Fruit fly (Drosophila melanogaster) whole organism, embryonic: ENCODE results near the gene Hsp67Ba.

ENCODE experiments used
- Aef1 ChIP-seq: fragments of 200-800 bp; sonication (Bioruptor generic); IDR thresholded peaks from 3 replicates; pipeline ENCODE4 v1.3.6; 2022; ENCODE audit warnings: missing biosample characterization, missing genetic modification characterization
- Atf-2 ChIP-seq: fragments of 200-800 bp; sonication (Bioruptor generic); optimal IDR thresholded peaks from 2 replicates; lab custom pipeline; 2016; ENCODE audit warnings: missing biosample characterization, missing genetic modification characterization
- CG10147 ChIP-seq: fragments of 200-800 bp; sonication (Bioruptor generic); optimal IDR thresholded peaks from 2 replicates; lab custom pipeline; 2019; ENCODE audit warnings: missing biosample characterization, mild to moderate bottlenecking, missing genetic modification characterization, moderate library complexity
- CG10543 ChIP-seq: fragments of 200-800 bp; sonication (Bioruptor generic); optimal IDR thresholded peaks from 3 replicates; lab custom pipeline; 2017; ENCODE audit warnings: missing biosample characterization, mild to moderate bottlenecking, missing genetic modification characterization, moderate library complexity
- CG10654 ChIP-seq: fragments of 200-800 bp; sonication (Bioruptor generic); optimal IDR thresholded peaks from 2 replicates; lab custom pipeline; 2016; ENCODE audit warnings: missing biosample characterization, missing genetic modification characterization
- CG13296 ChIP-seq: fragments of 200-800 bp; sonication (Bioruptor generic); optimal IDR thresholded peaks from 3 replicates; lab custom pipeline; 2018; ENCODE audit warnings: missing biosample characterization, mild to moderate bottlenecking, missing genetic modification characterization
- CG14965 ChIP-seq: fragments of 200-800 bp; sonication (Bioruptor generic); optimal IDR thresholded peaks from 2 replicates; lab custom pipeline; 2016; ENCODE audit warnings: missing biosample characterization, missing genetic modification characterization, borderline replicate concordance
- CG15011 ChIP-seq: fragments of 200-800 bp; sonication (Bioruptor generic); optimal IDR thresholded peaks from 3 replicates; lab custom pipeline; 2018; ENCODE audit warnings: missing biosample characterization, mild to moderate bottlenecking, missing genetic modification characterization
- CG17328 ChIP-seq: fragments of 200-800 bp; sonication (Bioruptor generic); IDR thresholded peaks from 2 replicates; pipeline ENCODE4 v1.3.6; 2022; ENCODE audit warnings: missing biosample characterization, missing genetic modification characterization
- CG1792 ChIP-seq: fragments of 200-800 bp; sonication (Bioruptor generic); optimal IDR thresholded peaks from 2 replicates; lab custom pipeline; 2016; ENCODE audit warnings: missing biosample characterization, missing genetic modification characterization
- CG18011 ChIP-seq: fragments of 200-800 bp; sonication (Bioruptor generic); optimal IDR thresholded peaks from 2 replicates; lab custom pipeline; 2017; ENCODE audit warnings: missing biosample characterization, missing genetic modification characterization, mild to moderate bottlenecking, moderate library complexity, missing genotype
- CG30020 ChIP-seq: fragments of 200-800 bp; optimal IDR thresholded peaks from 2 replicates; lab custom pipeline; 2019; ENCODE audit warnings: missing biosample characterization, mild to moderate bottlenecking, missing genetic modification characterization, moderate library complexity
- CG30403 ChIP-seq: fragments of 200-800 bp; sonication (Bioruptor generic); optimal IDR thresholded peaks from 3 replicates; lab custom pipeline; 2016; ENCODE audit warnings: missing biosample characterization, missing genetic modification characterization
- CG31224 ChIP-seq: fragments of 200-800 bp; sonication (Bioruptor generic); IDR thresholded peaks from 2 replicates; pipeline ENCODE4 v1.3.6; 2022; ENCODE audit warnings: missing biosample characterization, missing genetic modification characterization
- CG34224 ChIP-seq: fragments of 200-800 bp; sonication (Bioruptor generic); IDR thresholded peaks from 3 replicates; pipeline ENCODE4 v1.3.6; 2022; ENCODE audit warnings: missing biosample characterization, missing genetic modification characterization; ENCODE audit not compliant: partially characterized antibody
- CG34376 ChIP-seq: fragments of 200-800 bp; sonication (Bioruptor generic); optimal IDR thresholded peaks from 2 replicates; lab custom pipeline; 2018; ENCODE audit warnings: missing biosample characterization, mild to moderate bottlenecking, missing genetic modification characterization
- CG3838 ChIP-seq: fragments of 200-800 bp; sonication (Bioruptor generic); optimal IDR thresholded peaks from 3 replicates; lab custom pipeline; 2016; ENCODE audit warnings: missing biosample characterization, missing genetic modification characterization
- CG42726 ChIP-seq: fragments of 200-800 bp; sonication (Bioruptor generic); IDR thresholded peaks from 2 replicates; pipeline ENCODE4 v1.3.6; 2022; ENCODE audit warnings: missing biosample characterization, missing genetic modification characterization; ENCODE audit not compliant: partially characterized antibody
- CG6654 ChIP-seq: fragments of 200-800 bp; sonication (Bioruptor generic); optimal IDR thresholded peaks from 2 replicates; lab custom pipeline; 2017; ENCODE audit warnings: missing biosample characterization, mild to moderate bottlenecking, missing genetic modification characterization
- CG8281 ChIP-seq: fragments of 200-800 bp; sonication (Bioruptor generic); optimal IDR thresholded peaks from 2 replicates; lab custom pipeline; 2018; ENCODE audit warnings: missing biosample characterization, mild to moderate bottlenecking, missing genetic modification characterization, moderate library complexity
- CG9215 ChIP-seq: fragments of 200-800 bp; sonication (Bioruptor generic); IDR thresholded peaks from 2 replicates; pipeline ENCODE4 v1.3.6; 2022; ENCODE audit warnings: missing biosample characterization, missing genetic modification characterization
- Camta ChIP-seq: fragments of 200-800 bp; sonication (Bioruptor generic); optimal IDR thresholded peaks from 2 replicates; lab custom pipeline; 2016; ENCODE audit warnings: missing biosample characterization, missing genetic modification characterization
- Dip2 ChIP-seq: fragments of 200-800 bp; sonication (Bioruptor generic); IDR thresholded peaks from 2 replicates; pipeline ENCODE4 v1.3.6; 2022; ENCODE audit warnings: missing biosample characterization, missing genetic modification characterization
- Hr78 ChIP-seq, 2 experiments: fragments of 200-800 bp in 1 of 2; fragments of >200 bp in 1 of 2; sonication (Bioruptor generic) in 1 of 2; optimal IDR thresholded peaks; 2 replicates each; lab custom pipeline; 2017 to 2019; ENCODE audit warnings: missing biosample characterization in 2 of 2, missing genetic modification characterization in 2 of 2, mild to moderate bottlenecking in 1 of 2, moderate library complexity in 1 of 2
- Lim3 ChIP-seq: fragments of 200-800 bp; sonication (Bioruptor generic); IDR thresholded peaks from 2 replicates; pipeline ENCODE4 v1.3.6; 2022; ENCODE audit warnings: missing biosample characterization, missing genetic modification characterization
- Myb ChIP-seq: fragments of 200-800 bp; sonication (Bioruptor generic); optimal IDR thresholded peaks from 2 replicates; lab custom pipeline; 2016; ENCODE audit warnings: missing biosample characterization, missing genetic modification characterization
- NC2β ChIP-seq: fragments of 200-800 bp; sonication (Bioruptor generic); optimal IDR thresholded peaks from 2 replicates; lab custom pipeline; 2016; ENCODE audit warnings: missing biosample characterization, missing genetic modification characterization
- Oli ChIP-seq: fragments of 200-800 bp; sonication (Bioruptor generic); optimal IDR thresholded peaks from 2 replicates; lab custom pipeline; 2018; ENCODE audit warnings: missing biosample characterization, mild to moderate bottlenecking, missing genetic modification characterization, moderate library complexity
- Poxn ChIP-seq: fragments of 200-800 bp; sonication (Bioruptor generic); IDR thresholded peaks from 2 replicates; pipeline ENCODE4 v1.3.6; 2022; ENCODE audit warnings: missing biosample characterization, missing genetic modification characterization
- Six4 ChIP-seq: fragments of 200-800 bp; sonication (Bioruptor generic); optimal IDR thresholded peaks from 2 replicates; lab custom pipeline; 2016; ENCODE audit warnings: missing biosample characterization, missing genetic modification characterization
- Ssrp ChIP-seq: fragments of 200-800 bp; sonication (Bioruptor generic); optimal IDR thresholded peaks from 2 replicates; lab custom pipeline; 2018; ENCODE audit warnings: missing biosample characterization, mild to moderate bottlenecking, missing genetic modification characterization, moderate library complexity
- Usf ChIP-seq: fragments of 200-800 bp; sonication (Bioruptor generic); optimal IDR thresholded peaks from 2 replicates; lab custom pipeline; 2017; ENCODE audit warnings: missing genotype, missing biosample characterization, missing genetic modification characterization
- ara ChIP-seq: fragments of 200-800 bp; sonication (Bioruptor generic); IDR thresholded peaks from 2 replicates; pipeline ENCODE4 v1.3.6; 2022; ENCODE audit warnings: missing biosample characterization, missing genetic modification characterization
- ash1 ChIP-seq: fragments of 200-800 bp; sonication (Bioruptor generic); optimal IDR thresholded peaks from 2 replicates; lab custom pipeline; 2018; ENCODE audit warnings: missing biosample characterization, mild to moderate bottlenecking, missing genetic modification characterization
- bbx ChIP-seq: fragments of 200-800 bp; sonication (Bioruptor generic); IDR thresholded peaks from 2 replicates; pipeline ENCODE4 v1.3.6; 2022; ENCODE audit warnings: missing biosample characterization, missing genetic modification characterization; ENCODE audit not compliant: partially characterized antibody
- fd96Cb ChIP-seq: fragments of 200-800 bp; sonication (Bioruptor generic); optimal IDR thresholded peaks from 2 replicates; lab custom pipeline; 2018; ENCODE audit warnings: missing biosample characterization, mild to moderate bottlenecking, missing genetic modification characterization, moderate library complexity
- fru ChIP-seq: fragments of >200 bp; optimal IDR thresholded peaks from 2 replicates; lab custom pipeline; 2017
- fu2 ChIP-seq: fragments of 200-800 bp; sonication (Bioruptor generic); optimal IDR thresholded peaks from 2 replicates; lab custom pipeline; 2016; ENCODE audit warnings: missing biosample characterization, missing genetic modification characterization
- ham ChIP-seq: fragments of 200-800 bp; sonication (Bioruptor generic); IDR thresholded peaks from 2 replicates; pipeline ENCODE4 v1.3.6; 2022; ENCODE audit warnings: missing biosample characterization, missing genetic modification characterization
- hbn ChIP-seq: fragments of 200-800 bp; sonication (Bioruptor generic); IDR thresholded peaks from 2 replicates; pipeline ENCODE4 v1.3.6; 2022; ENCODE audit warnings: missing biosample characterization, missing genetic modification characterization; ENCODE audit not compliant: partially characterized antibody
- insv ChIP-seq, 2 experiments: fragments of 200-800 bp; sonication (Bioruptor generic); optimal IDR thresholded peaks; 3 replicates each; lab custom pipeline; 2016 to 2018; ENCODE audit warnings: missing biosample characterization in 2 of 2, missing genetic modification characterization in 2 of 2
- lbe ChIP-seq: fragments of 200-800 bp; sonication (Bioruptor generic); optimal IDR thresholded peaks from 2 replicates; lab custom pipeline; 2016; ENCODE audit warnings: missing biosample characterization, mild to moderate bottlenecking, missing genetic modification characterization
- nerfin-1 ChIP-seq: fragments of 200-800 bp; sonication (Bioruptor generic); optimal IDR thresholded peaks from 3 replicates; lab custom pipeline; 2019; ENCODE audit warnings: missing biosample characterization, mild to moderate bottlenecking, missing genetic modification characterization, moderate library complexity
- nom ChIP-seq: fragments of 200-800 bp; sonication (Bioruptor generic); optimal IDR thresholded peaks from 2 replicates; lab custom pipeline; 2017; ENCODE audit warnings: missing biosample characterization, missing genetic modification characterization, mild to moderate bottlenecking, moderate library complexity, missing genetic modification reagents
- org-1 ChIP-seq: fragments of 200-800 bp; sonication (Bioruptor generic); optimal IDR thresholded peaks from 2 replicates; lab custom pipeline; 2017; ENCODE audit warnings: missing biosample characterization, missing genetic modification characterization
- pros ChIP-seq: fragments of 200-800 bp; sonication (Bioruptor generic); optimal IDR thresholded peaks from 3 replicates; lab custom pipeline; 2019; ENCODE audit warnings: missing biosample characterization, mild to moderate bottlenecking, missing genetic modification characterization, moderate library complexity
- ro ChIP-seq: fragments of 200-800 bp; sonication (Bioruptor generic); IDR thresholded peaks from 2 replicates; pipeline ENCODE4 v1.3.6; 2022; ENCODE audit warnings: missing biosample characterization, missing genetic modification characterization
- tap ChIP-seq: fragments of 200-800 bp; optimal IDR thresholded peaks from 3 replicates; lab custom pipeline; 2019; ENCODE audit warnings: missing biosample characterization, mild to moderate bottlenecking, missing genetic modification characterization, moderate library complexity
- trh ChIP-seq: fragments of 200-800 bp; sonication (Bioruptor generic); optimal IDR thresholded peaks from 2 replicates; lab custom pipeline; 2016; ENCODE audit warnings: missing biosample characterization, missing genetic modification characterization
- wek ChIP-seq: fragments of 200-800 bp; sonication (Bioruptor generic); optimal IDR thresholded peaks from 3 replicates; lab custom pipeline; 2018; ENCODE audit warnings: missing biosample characterization, mild to moderate bottlenecking, missing genetic modification characterization, moderate library complexity

The Hsp67Ba gene

DNA sequence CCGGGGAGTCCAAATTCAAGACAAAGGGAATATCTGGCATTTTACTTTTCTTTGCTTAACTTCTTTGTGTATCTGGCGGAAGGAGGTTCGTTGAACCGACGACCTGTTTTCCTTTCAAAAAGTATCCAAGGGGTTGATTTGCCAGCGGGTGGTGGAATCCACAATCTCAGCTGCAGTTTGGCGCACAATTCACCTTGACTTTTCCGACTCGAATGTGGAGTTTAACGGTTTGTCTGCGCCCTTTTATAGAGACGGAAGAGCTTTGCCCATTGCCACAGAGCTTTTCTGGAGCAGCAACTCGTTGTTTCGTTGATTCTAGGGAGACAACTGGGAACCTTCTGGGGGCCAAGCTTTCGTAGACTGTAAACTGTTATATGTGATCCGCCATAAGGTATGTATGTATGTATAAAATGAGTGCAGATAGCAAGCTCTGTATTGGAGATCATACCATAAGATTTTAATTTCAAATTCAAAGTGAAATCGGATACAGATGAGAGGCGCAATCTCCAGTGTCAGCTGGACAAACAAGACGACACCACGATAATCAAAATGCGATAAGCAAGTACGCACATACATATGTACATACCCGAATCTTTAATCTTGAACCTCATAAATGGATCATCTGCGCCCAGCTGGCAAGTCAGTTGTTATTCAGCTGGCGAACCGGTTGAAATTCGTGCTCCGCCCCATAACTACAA lies 6.9 kb downstream of the Hsp67Ba start, which contains the start of the genes Hsp67Bc, CG4456 and Hsp22 (continued):
- no peak for TF ChIP-seq hbn
- TF ChIP-seq org-1 (GFP tag; lab: Kevin White, UChicago), result no peak
- TF ChIP-seq Usf (GFP tag; lab: Kevin White, UChicago), result no peak
- TF ChIP-seq CG18011 (GFP tag; lab: Kevin White, UChicago), result no peak
- no peak for TF ChIP-seq fd96Cb (tag; lab: Kevin White, UChicago)
- peak; percentile 1 for TF ChIP-seq CG1792 (GFP tag; lab: Kevin White, UChicago)
- TF ChIP-seq Dip2 (GFP tag; lab: Robert Waterston, UW), result no peak
- no peak for TF ChIP-seq CG10147 (GFP tag; lab: Kevin White, UChicago)
- TF ChIP-seq CG10543, result no peak
- no peak for TF ChIP-seq Atf-2
- TF ChIP-seq Oli (tag; lab: Kevin White, UChicago), result no peak
- no peak for TF ChIP-seq nom (GFP tag; lab: Kevin White, UChicago)
- peak; percentile 19 for TF ChIP-seq nerfin-1 (tag; lab: Kevin White, UChicago)
- no peak for TF ChIP-seq ro
- TF ChIP-seq CG31224 (GFP tag; lab: Robert Waterston, UW), result no peak
- no peak for TF ChIP-seq Lim3
- no peak for TF ChIP-seq Ssrp
- 0 out of 3 replicates have a peak, but pooled peaks have one; percentile 35 for TF ChIP-seq CG34224 (GFP tag; lab: Robert Waterston, UW)
- no peak for TF ChIP-seq lbe
- no peak for TF ChIP-seq CG10654 (GFP tag; lab: Kevin White, UChicago)
- no peak for TF ChIP-seq CG42726 (GFP tag; lab: Robert Waterston, UW)
- no peak for TF ChIP-seq fu2
- TF ChIP-seq CG30403 (GFP tag; lab: Kevin White, UChicago), result no peak
- no peak for TF ChIP-seq trh (GFP tag; lab: Kevin White, UChicago)
- peak; percentile 29 for TF ChIP-seq CG13296 (GFP tag; lab: Kevin White, UChicago)
- no peak for TF ChIP-seq CG6654 (GFP tag; lab: Kevin White, UChicago)
- no peak for TF ChIP-seq insv (GFP tag; optimal IDR thresholded peaks at IDR 0.05; lab: Kevin White, UChicago)
- TF ChIP-seq Hr78 (GFP tag; optimal IDR thresholded peaks at IDR 0.05; lab: Kevin White, UChicago), result no peak
- TF ChIP-seq CG30020 (tag; lab: Kevin White, UChicago), result no peak
- TF ChIP-seq Six4 (GFP tag; lab: Kevin White, UChicago), result no peak
- TF ChIP-seq Poxn (GFP tag; lab: Robert Waterston, UW), result no peak
- no peak for TF ChIP-seq tap (tag; lab: Kevin White, UChicago)
- no peak for TF ChIP-seq NC2β
- TF ChIP-seq ham (GFP tag; lab: Robert Waterston, UW), result no peak
- no peak for TF ChIP-seq CG8281 (tag; lab: Kevin White, UChicago)
- no peak for TF ChIP-seq fru (lab: Kevin White, UChicago)
- no peak for TF ChIP-seq CG17328 (GFP tag; lab: Robert Waterston, UW)
- TF ChIP-seq Camta (GFP tag; lab: Kevin White, UChicago), result no peak
- no peak for TF ChIP-seq ash1 (GFP tag; lab: Kevin White, UChicago)
- no peak for TF ChIP-seq CG14965 (GFP tag; lab: Kevin White, UChicago)
- TF ChIP-seq Aef1 (GFP tag; lab: Robert Waterston, UW), result no peak
- no peak for TF ChIP-seq Myb (GFP tag; lab: Kevin White, UChicago)
- TF ChIP-seq wek (GFP tag; lab: Kevin White, UChicago), result peak; percentile 28
- TF ChIP-seq bbx, result peak; percentile 24; the same call in 1 of the 2 replicates
- TF ChIP-seq CG9215 (GFP tag; lab: Robert Waterston, UW), result no peak
- TF ChIP-seq pros, result peak; percentile 45
- TF ChIP-seq ara (GFP tag; lab: Robert Waterston, UW), result no peak
- no peak for TF ChIP-seq CG3838 (GFP tag; lab: Kevin White, UChicago)
- peak; percentile 13 for TF ChIP-seq CG15011
- peak; percentile 48 for TF ChIP-seq CG34376
